Fruit fly (Drosophila melanogaster) whole organism, prepupa: ENCODE measurements around the gene CG13064.

Experiments
- CG8632 ChIP-seq: fragments of 200-800 bp; sonication (Bioruptor generic); optimal IDR thresholded peaks from 3 replicates; lab custom pipeline; 2016; ENCODE audit warnings: missing biosample characterization, missing genetic modification characterization
- CG9139 ChIP-seq: fragments of 200-800 bp; sonication (Bioruptor generic); optimal IDR thresholded peaks from 3 replicates; lab custom pipeline; 2017; ENCODE audit warnings: missing biosample characterization, mild to moderate bottlenecking, missing genetic modification characterization
- Hr38 ChIP-seq: sonication (Bioruptor generic); optimal IDR thresholded peaks from 2 replicates; lab custom pipeline; 2016; ENCODE audit warnings: missing biosample characterization, missing genetic modification characterization
- Hr4 ChIP-seq: fragments of 200-800 bp; sonication (Bioruptor generic); optimal IDR thresholded peaks from 3 replicates; lab custom pipeline; 2016; ENCODE audit warnings: missing biosample characterization, missing genetic modification characterization
- OdsH ChIP-seq: fragments of 200-800 bp; sonication (Bioruptor generic); optimal IDR thresholded peaks from 3 replicates; lab custom pipeline; 2016; ENCODE audit warnings: missing biosample characterization, missing genetic modification characterization
- Sox102F ChIP-seq: fragments of 200-800 bp; sonication (Bioruptor generic); optimal IDR thresholded peaks from 2 replicates; lab custom pipeline; 2016; ENCODE audit warnings: missing biosample characterization, mild to moderate bottlenecking, missing genetic modification characterization
- salr ChIP-seq, 2 experiments: fragments of 200-800 bp; sonication (Bioruptor generic); optimal IDR thresholded peaks; 3 replicates each; lab custom pipeline; 2016 to 2018; ENCODE audit warnings: missing biosample characterization in 2 of 2, missing genetic modification characterization in 2 of 2, mild to moderate bottlenecking in 1 of 2

- TF ChIP-seq CG8632 (GFP tag; lab: Kevin White, UChicago) = no peak
- peak; percentile 19 for TF ChIP-seq Sox102F
- TF ChIP-seq OdsH (GFP tag; lab: Kevin White, UChicago) = no peak
- TF ChIP-seq Hr4 (GFP tag; lab: Kevin White, UChicago) = no peak
- TF ChIP-seq Hr38 = no peak
- no peak for TF ChIP-seq CG9139 (GFP tag; lab: Kevin White, UChicago)
- TF ChIP-seq salr (GFP tag; optimal IDR thresholded peaks at IDR 0.05; lab: Kevin White, UChicago) = no peak
Measured at dm6 chr3L:16279987-16280454, at the start of gene CG13064.
